Fruit fly (Drosophila melanogaster): ENCODE results near the gene CG17746.

CG17746 gene

DNA sequence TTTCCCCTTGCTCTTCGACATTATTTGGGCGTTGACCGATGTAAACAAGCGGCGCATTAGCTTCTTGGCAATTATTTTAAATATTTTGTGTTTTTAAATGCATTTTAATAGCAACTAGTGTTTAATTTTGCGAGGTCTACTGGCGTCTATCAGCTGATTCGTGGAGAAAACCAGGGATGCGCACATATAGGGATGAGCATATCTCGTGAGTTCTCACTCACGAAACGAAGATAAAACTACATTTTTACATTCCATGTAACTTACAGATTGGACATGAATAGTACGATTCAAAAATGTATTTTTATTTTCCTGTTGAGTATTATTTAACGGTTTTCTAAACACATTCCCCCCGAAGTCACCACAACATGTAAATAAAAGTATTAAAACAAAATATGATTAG, 41.9 kb downstream of the CG17746 start, which contains the start of gene CG14966 (continued):
- TF ChIP-seq HHEX (GFP tag; optimal IDR thresholded peaks at IDR 0.05) = no peak
- no peak for TF ChIP-seq CG30431 (GFP tag; optimal IDR thresholded peaks at IDR 0.05)
- peak; percentile 5 for TF ChIP-seq CG8290 (GFP tag; optimal IDR thresholded peaks at IDR 0.05)
- peak in 1 of 2 experiments; percentile 71 for TF ChIP-seq CG8290 (tag; optimal IDR thresholded peaks at IDR 0.05)
- no peak for TF ChIP-seq Asciz (GFP tag; optimal IDR thresholded peaks at IDR 0.05)
- no peak for TF ChIP-seq Elba2 (GFP tag; optimal IDR thresholded peaks at IDR 0.05)
- TF ChIP-seq stc (GFP tag; IDR thresholded peaks at IDR 0.05) = no peak
- no peak for TF ChIP-seq lola (GFP tag; optimal IDR thresholded peaks at IDR 0.05)
- TF ChIP-seq Spps (tag; optimal IDR thresholded peaks at IDR 0.05) = no peak
- no peak for TF ChIP-seq trh (GFP tag; optimal IDR thresholded peaks at IDR 0.05)
- TF ChIP-seq CG31224 (GFP tag; IDR thresholded peaks at IDR 0.05) = no peak
- no peak for TF ChIP-seq Usf (GFP tag; optimal IDR thresholded peaks at IDR 0.05)
- TF ChIP-seq CG9797 (GFP tag; optimal IDR thresholded peaks at IDR 0.05) = peak; percentile 35
- no peak for TF ChIP-seq br (optimal IDR thresholded peaks at IDR 0.05)
- no peak for TF ChIP-seq jing (GFP tag; optimal IDR thresholded peaks at IDR 0.05)
- no peak for TF ChIP-seq sima (GFP tag; optimal IDR thresholded peaks at IDR 0.05)
- no peak for TF ChIP-seq CG1647 (GFP tag; optimal IDR thresholded peaks at IDR 0.05)
- peak; percentile 7 for TF ChIP-seq CG4617 (GFP tag; optimal IDR thresholded peaks at IDR 0.05; ENCODE audit: borderline replicate concordance)
- peak; percentile 23 for TF ChIP-seq Bteb2 (GFP tag; optimal IDR thresholded peaks at IDR 0.05)
- TF ChIP-seq Nf-YA (GFP tag; IDR thresholded peaks at IDR 0.05) = no peak
- TF ChIP-seq emc (GFP tag; optimal IDR thresholded peaks at IDR 0.05) = no peak
- peak; percentile 30; the same call in 1 of the 2 replicates for TF ChIP-seq chm (GFP tag; IDR thresholded peaks at IDR 0.05)
- TF ChIP-seq CG3065 (GFP tag; optimal IDR thresholded peaks at IDR 0.05) = no peak
- TF ChIP-seq CG17568 (GFP tag; optimal IDR thresholded peaks at IDR 0.05) = no peak
- TF ChIP-seq CG8388 (GFP tag; optimal IDR thresholded peaks at IDR 0.05) = no peak
- TF ChIP-seq CG6683 (GFP tag; optimal IDR thresholded peaks at IDR 0.05) = no peak
- TF ChIP-seq CG34224 (GFP tag; IDR thresholded peaks at IDR 0.05; ENCODE audit: partially characterized antibody) = peak; percentile 90
- TF ChIP-seq amos (GFP tag; IDR thresholded peaks at IDR 0.05; ENCODE audit: partially characterized antibody) = peak; percentile 94
- TF ChIP-seq dysf (GFP tag; IDR thresholded peaks at IDR 0.05) = no peak
- TF ChIP-seq Mes4 (GFP tag; optimal IDR thresholded peaks at IDR 0.05) = no peak
- no peak for TF ChIP-seq CG17385 (GFP tag; optimal IDR thresholded peaks at IDR 0.05)
- TF ChIP-seq CG6654 (GFP tag; optimal IDR thresholded peaks at IDR 0.05) = no peak
- no peak for TF ChIP-seq danr (GFP tag; IDR thresholded peaks at IDR 0.05)
- peak; percentile 78 for TF ChIP-seq inv (GFP tag; IDR thresholded peaks at IDR 0.05; ENCODE audit: partially characterized antibody)
- TF ChIP-seq BtbVII (GFP tag; optimal IDR thresholded peaks at IDR 0.05) = no peak
- no peak for TF ChIP-seq cato (GFP tag; optimal IDR thresholded peaks at IDR 0.05; ENCODE audit: borderline replicate concordance)
- TF ChIP-seq Mrtf (GFP tag; IDR thresholded peaks at IDR 0.05) = no peak
- peak; percentile 17 for TF ChIP-seq lbe (GFP tag; optimal IDR thresholded peaks at IDR 0.05)
- TF ChIP-seq CG10565 (GFP tag; optimal IDR thresholded peaks at IDR 0.05) = no peak
- TF ChIP-seq CG7556 (GFP tag; optimal IDR thresholded peaks at IDR 0.05) = no peak
- TF ChIP-seq her (GFP tag; optimal IDR thresholded peaks at IDR 0.05) = no peak
- TF ChIP-seq stwl (tag; optimal IDR thresholded peaks at IDR 0.05) = peak; percentile 43
- TF ChIP-seq CG6689 (GFP tag; IDR thresholded peaks at IDR 0.05) = no peak
- TF ChIP-seq CG4282 (GFP tag; optimal IDR thresholded peaks at IDR 0.05) = no peak
- peak; percentile 1 for TF ChIP-seq PHDP (tag; optimal IDR thresholded peaks at IDR 0.05)
- no peak for TF ChIP-seq CG7357 (GFP tag; IDR thresholded peaks at IDR 0.05)
- TF ChIP-seq Hand (GFP tag; optimal IDR thresholded peaks at IDR 0.05) = no peak
- peak; percentile 12 for TF ChIP-seq CG15269 (tag; optimal IDR thresholded peaks at IDR 0.05)
- TF ChIP-seq ERR (GFP tag; optimal IDR thresholded peaks at IDR 0.05) = peak; percentile 25
- no peak for TF ChIP-seq pnt (GFP tag; optimal IDR thresholded peaks at IDR 0.05)
- TF ChIP-seq B-H2 (GFP tag; optimal IDR thresholded peaks at IDR 0.05) = peak; percentile 20
- TF ChIP-seq CG13296 (GFP tag; optimal IDR thresholded peaks at IDR 0.05) = no peak

All from whole organism, embryonic.